Fruit fly (Drosophila melanogaster): ENCODE results near the gene CG9951.

The CG9951 gene

DNA sequence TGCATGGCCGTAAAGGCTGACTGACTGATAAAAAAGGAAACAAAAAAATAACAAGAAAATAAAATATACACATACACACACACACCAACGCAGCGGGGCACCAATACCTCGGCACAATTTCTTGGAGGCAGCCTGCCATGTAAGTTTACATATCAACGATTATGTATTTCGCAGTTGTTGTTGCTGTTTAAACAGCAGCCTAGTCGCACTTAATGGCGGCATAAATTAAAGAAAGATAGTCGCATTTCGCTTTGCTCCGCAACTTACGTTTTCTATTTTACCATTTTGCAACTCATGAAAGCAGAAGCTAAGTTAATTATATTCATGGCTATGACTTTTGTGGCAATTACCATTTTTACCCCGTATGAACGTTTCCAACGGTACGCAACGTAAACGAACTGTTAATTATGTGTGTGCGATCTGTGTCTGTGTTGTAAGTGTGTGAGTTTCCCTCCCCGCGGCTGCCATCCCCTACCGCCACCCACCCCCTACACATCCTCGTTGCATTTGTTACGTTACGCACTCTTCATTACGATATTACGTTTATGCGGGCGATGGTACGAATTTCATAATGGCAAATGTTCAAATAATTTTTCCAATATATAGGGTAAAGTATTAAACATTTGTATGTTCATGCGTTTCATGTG, 8.5 kb upstream of the CG9951 start (continued):
- no peak for TF ChIP-seq chif (GFP tag; optimal IDR thresholded peaks at IDR 0.05)
- no peak for TF ChIP-seq CG7556 (GFP tag; optimal IDR thresholded peaks at IDR 0.05)
- 0 out of 2 replicates have a peak, but pooled peaks have one; percentile 23 for TF ChIP-seq Atf6 (GFP tag; IDR thresholded peaks at IDR 0.05)
- TF ChIP-seq HmgD (GFP tag; optimal IDR thresholded peaks at IDR 0.05) = no peak
- TF ChIP-seq unc-4 (GFP tag; IDR thresholded peaks at IDR 0.05; ENCODE audit: partially characterized antibody) = no peak
- TF ChIP-seq Oaz (GFP tag; IDR thresholded peaks at IDR 0.05) = no peak
- TF ChIP-seq nau (GFP tag; optimal IDR thresholded peaks at IDR 0.05) = no peak
- TF ChIP-seq crp (GFP tag; optimal IDR thresholded peaks at IDR 0.05) = no peak
- no peak for TF ChIP-seq Dp (GFP tag; optimal IDR thresholded peaks at IDR 0.05)
- no peak for TF ChIP-seq Kr (GFP tag; optimal IDR thresholded peaks at IDR 0.05)
- TF ChIP-seq ERR (GFP tag; optimal IDR thresholded peaks at IDR 0.05) = no peak
- no peak for TF ChIP-seq onecut (GFP tag; IDR thresholded peaks at IDR 0.05)
- TF ChIP-seq Adf1 (GFP tag; IDR thresholded peaks at IDR 0.05) = no peak
- TF ChIP-seq CG32772 (GFP tag; IDR thresholded peaks at IDR 0.05) = no peak
- TF ChIP-seq CG9437 (GFP tag; optimal IDR thresholded peaks at IDR 0.05) = peak; percentile 98
- no peak for TF ChIP-seq pzg (GFP tag; optimal IDR thresholded peaks at IDR 0.05)
- no peak for TF ChIP-seq PHDP (tag; optimal IDR thresholded peaks at IDR 0.05)
- TF ChIP-seq CG15514 (GFP tag; optimal IDR thresholded peaks at IDR 0.05) = peak; percentile 21
- TF ChIP-seq CG1603 (tag; optimal IDR thresholded peaks at IDR 0.05) = no peak
- TF ChIP-seq tgo (GFP tag; IDR thresholded peaks at IDR 0.05) = no peak
- no peak for TF ChIP-seq dan (GFP tag; IDR thresholded peaks at IDR 0.05)
- TF ChIP-seq sna (GFP tag; IDR thresholded peaks at IDR 0.05; ENCODE audit: partially characterized antibody) = no peak
- TF ChIP-seq zfh1 (GFP tag; IDR thresholded peaks at IDR 0.05) = no peak
- TF ChIP-seq disco-r (GFP tag; optimal IDR thresholded peaks at IDR 0.05) = no peak
- TF ChIP-seq CG12236 (GFP tag; optimal IDR thresholded peaks at IDR 0.05) = no peak
- TF ChIP-seq Max (GFP tag; optimal IDR thresholded peaks at IDR 0.05) = no peak
- no peak for TF ChIP-seq CG13123 (GFP tag; optimal IDR thresholded peaks at IDR 0.05)
- TF ChIP-seq Doc3 (GFP tag; IDR thresholded peaks at IDR 0.05; ENCODE audit: partially characterized antibody) = no peak
- TF ChIP-seq ftz-f1 (GFP tag; optimal IDR thresholded peaks at IDR 0.05) = no peak
- TF ChIP-seq Fer2 (tag; optimal IDR thresholded peaks at IDR 0.05) = no peak
- no peak for TF ChIP-seq CG6254 (GFP tag; optimal IDR thresholded peaks at IDR 0.05)
- TF ChIP-seq Dfd (GFP tag; optimal IDR thresholded peaks at IDR 0.05) = no peak
- TF ChIP-seq maf-S (GFP tag; optimal IDR thresholded peaks at IDR 0.05) = no peak
- no peak for TF ChIP-seq CG11456 (GFP tag; IDR thresholded peaks at IDR 0.05)
- TF ChIP-seq CG2116 (GFP tag; optimal IDR thresholded peaks at IDR 0.05) = no peak
- TF ChIP-seq crol (GFP tag; IDR thresholded peaks at IDR 0.05) = peak; percentile 92
- 0 out of 2 replicates have a peak, but pooled peaks have one; percentile 35 for TF ChIP-seq CG4360 (GFP tag; IDR thresholded peaks at IDR 0.05)
- no peak for TF ChIP-seq ara (GFP tag; IDR thresholded peaks at IDR 0.05)
- no peak for TF ChIP-seq toy (GFP tag; IDR thresholded peaks at IDR 0.05)
- TF ChIP-seq cg (GFP tag; optimal IDR thresholded peaks at IDR 0.05) = peak; percentile 83
- 0 out of 2 replicates have a peak, but pooled peaks have one; percentile 20 for TF ChIP-seq CG14014 (GFP tag; IDR thresholded peaks at IDR 0.05)
- TF ChIP-seq nmo (GFP tag; optimal IDR thresholded peaks at IDR 0.05) = no peak
- no peak for TF ChIP-seq rib (GFP tag; IDR thresholded peaks at IDR 0.05)
- TF ChIP-seq CG9932 (GFP tag; IDR thresholded peaks at IDR 0.05) = no peak
- no peak for TF ChIP-seq lola (GFP tag; optimal IDR thresholded peaks at IDR 0.05)
- no peak for TF ChIP-seq CG4404 (GFP tag; IDR thresholded peaks at IDR 0.05)
- TF ChIP-seq CG4820 (GFP tag; optimal IDR thresholded peaks at IDR 0.05) = peak; percentile 50
- TF ChIP-seq CG16779 (GFP tag; IDR thresholded peaks at IDR 0.05) = no peak
- TF ChIP-seq NC2β (GFP tag; optimal IDR thresholded peaks at IDR 0.05) = no peak
- no peak for TF ChIP-seq CG18476 (GFP tag; optimal IDR thresholded peaks at IDR 0.05)

Data from whole organism, embryonic.